Fruit fly (Drosophila melanogaster) whole organism: ENCODE results near the gene CG31013.

Source experiments
- CG8478 ChIP-seq: fragments of >200 bp; optimal IDR thresholded peaks from 2 replicates; lab custom pipeline; 2018; ENCODE audit warnings: inconsistent platforms
- Dll ChIP-seq: fragments of >200 bp; optimal IDR thresholded peaks from 2 replicates; lab custom pipeline; 2017
- EcR ChIP-seq, 2 experiments: fragments of >200 bp; optimal IDR thresholded peaks; 2 replicates each; lab custom pipeline; 2017; ENCODE audit warnings: missing biosample characterization in 2 of 2, missing genetic modification characterization in 2 of 2, missing genetic modification reagents in 2 of 2
- pan ChIP-seq: fragments of >200 bp; optimal IDR thresholded peaks from 2 replicates; lab custom pipeline; 2017
- psq ChIP-seq: fragments of >200 bp; optimal IDR thresholded peaks from 2 replicates; lab custom pipeline; 2017
- usp ChIP-seq: fragments of >200 bp; optimal IDR thresholded peaks from 2 replicates; lab custom pipeline; 2017; ENCODE audit warnings: missing biosample characterization, missing genetic modification characterization, mixed read lengths

The CG31013 gene

DNA sequence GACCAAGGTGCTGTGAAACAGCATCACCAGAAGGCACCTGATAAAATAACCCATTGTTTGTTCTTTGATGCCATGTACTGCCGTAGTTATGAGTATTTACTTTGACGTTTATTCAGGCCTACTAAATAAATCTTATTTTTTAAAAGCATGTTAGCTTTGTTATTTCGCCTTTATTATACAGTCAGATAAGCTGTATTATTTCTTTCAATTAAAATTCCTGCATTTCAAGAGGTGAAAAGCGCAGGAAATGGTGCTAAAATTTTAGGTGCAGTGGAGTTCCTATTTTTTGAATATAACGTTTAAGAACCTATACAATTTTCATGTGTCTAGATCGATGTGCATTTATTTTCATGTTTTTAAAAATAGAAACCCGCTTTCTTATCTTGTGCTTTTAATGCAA lies at the start of gene CG31013:
CG31013 (minus strand) TSS at position 101 of the 400 bp plus-strand sequence.
- TF ChIP-seq CG8478 (lab: Kevin White, UChicago) (no peak), Dll (no peak), usp (GFP tag; lab: Kevin White, UChicago) (no peak), pan (no peak), EcR (GFP tag; optimal IDR thresholded peaks at IDR 0.05; lab: Kevin White, UChicago) (no peak), psq (lab: Kevin White, UChicago) (no peak)

DNA sequence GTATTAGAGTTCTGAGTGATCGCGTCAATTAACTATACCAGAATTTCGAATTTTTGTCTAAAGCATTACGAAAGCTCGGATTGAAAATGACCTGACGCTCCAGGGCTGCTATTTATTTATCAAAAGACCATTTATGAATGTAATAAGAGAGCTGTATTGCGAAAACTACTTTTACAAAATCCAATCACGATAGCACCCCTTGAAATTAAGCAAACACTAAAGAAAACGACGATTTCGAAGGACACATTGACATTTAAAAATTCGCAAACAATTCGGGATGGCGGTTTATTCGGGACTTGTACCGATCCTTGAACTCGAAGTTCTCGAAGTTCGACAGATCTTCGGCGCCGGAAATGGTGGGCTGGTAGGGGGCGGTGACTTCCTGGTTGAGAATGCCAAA lies 49.7 kb upstream of the CG31013 start, which contains the start of gene CG12069:
CG12069 (minus strand) TSS at position 101 of the 400 bp plus-strand sequence.
- TF ChIP-seq Dll (no peak), CG8478 (lab: Kevin White, UChicago) (no peak), usp (GFP tag; lab: Kevin White, UChicago) (no peak), psq (lab: Kevin White, UChicago) (no peak), pan (no peak), EcR (GFP tag; optimal IDR thresholded peaks at IDR 0.05; lab: Kevin White, UChicago) (no peak)

DNA sequence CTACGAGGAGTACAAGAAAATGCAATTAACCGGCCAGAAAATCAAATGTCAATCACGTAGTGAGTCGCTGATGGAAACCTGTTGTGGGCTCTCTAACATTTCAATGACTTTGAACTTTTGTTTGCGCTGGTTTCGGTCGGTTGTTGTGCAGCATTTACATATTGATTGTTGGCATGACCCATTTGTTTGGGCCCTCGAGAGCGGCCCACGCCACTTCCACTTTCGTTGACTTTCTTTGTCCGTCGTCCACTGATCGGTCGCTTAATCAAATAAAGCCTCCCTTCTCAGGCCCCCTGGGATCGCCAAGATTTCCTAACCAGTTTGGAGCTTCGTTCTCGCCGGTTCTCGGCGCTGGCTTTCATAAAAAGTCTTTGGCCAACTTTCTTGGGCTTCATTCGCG lies 44.6 kb upstream of the CG31013 start, which contains the start of gene Spn100A:
Spn100A (plus strand) TSS at position 392 of the 400 bp plus-strand sequence.
- peak in 1 of 2 experiments; percentile 24 for TF ChIP-seq EcR (GFP tag; optimal IDR thresholded peaks at IDR 0.05; lab: Kevin White, UChicago)
- TF ChIP-seq Dll = no peak
- no peak for TF ChIP-seq pan

DNA sequence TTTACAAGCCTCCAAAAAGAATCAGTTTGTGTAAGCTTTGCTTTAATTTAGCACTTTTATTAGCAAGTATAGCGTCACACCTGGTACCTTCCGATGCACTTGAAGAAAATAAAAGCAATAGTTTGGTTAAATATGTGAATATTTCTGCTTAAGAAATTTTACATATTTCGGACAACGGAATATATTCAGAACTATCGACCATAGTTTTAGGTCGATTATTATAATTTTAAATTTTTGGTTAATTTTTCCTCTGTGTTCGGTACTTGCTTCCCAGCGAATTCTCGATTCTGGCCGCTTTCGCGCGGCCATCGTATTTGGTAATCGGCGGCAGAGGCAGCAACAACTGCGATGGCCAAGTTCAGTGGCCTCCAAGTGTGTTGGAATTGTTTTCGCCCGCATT lies 44.0 kb upstream of the CG31013 start:
- no peak for TF ChIP-seq usp (GFP tag; lab: Kevin White, UChicago)
- TF ChIP-seq pan = no peak
- TF ChIP-seq psq (lab: Kevin White, UChicago) = no peak
- no peak for TF ChIP-seq Dll
- no peak for TF ChIP-seq CG8478 (lab: Kevin White, UChicago)
- TF ChIP-seq EcR (GFP tag; optimal IDR thresholded peaks at IDR 0.05; lab: Kevin White, UChicago) = no peak

DNA sequence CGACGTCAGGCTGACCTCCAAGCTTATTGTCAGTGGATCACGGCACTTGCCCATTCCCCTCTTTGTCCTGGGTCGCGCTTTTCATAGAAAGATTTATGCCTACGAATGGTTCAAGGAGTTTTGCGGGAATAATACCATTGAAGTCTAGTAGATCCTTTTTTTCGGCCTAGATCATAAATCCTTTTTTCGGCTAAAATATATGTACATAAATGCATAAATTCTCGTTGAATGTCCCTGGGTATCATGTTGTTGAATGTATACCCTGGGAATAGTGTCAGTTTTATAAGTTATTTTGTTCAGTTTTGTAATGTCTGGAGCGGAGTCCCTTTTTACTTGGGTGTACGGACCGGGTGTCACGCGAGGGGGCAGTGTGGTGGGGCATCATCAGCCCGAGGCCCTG lies 4.0 kb upstream of the CG31013 start, which contains the start of gene CG34433:
CG34433 (plus strand) TSS at position 301 of the 400 bp plus-strand sequence.
- no peak for TF ChIP-seq usp (GFP tag; lab: Kevin White, UChicago)
- TF ChIP-seq psq (lab: Kevin White, UChicago) = no peak
- TF ChIP-seq pan = no peak
- TF ChIP-seq Dll = no peak
- no peak for TF ChIP-seq EcR (GFP tag; optimal IDR thresholded peaks at IDR 0.05; lab: Kevin White, UChicago)
- TF ChIP-seq CG8478 (lab: Kevin White, UChicago) = no peak

DNA sequence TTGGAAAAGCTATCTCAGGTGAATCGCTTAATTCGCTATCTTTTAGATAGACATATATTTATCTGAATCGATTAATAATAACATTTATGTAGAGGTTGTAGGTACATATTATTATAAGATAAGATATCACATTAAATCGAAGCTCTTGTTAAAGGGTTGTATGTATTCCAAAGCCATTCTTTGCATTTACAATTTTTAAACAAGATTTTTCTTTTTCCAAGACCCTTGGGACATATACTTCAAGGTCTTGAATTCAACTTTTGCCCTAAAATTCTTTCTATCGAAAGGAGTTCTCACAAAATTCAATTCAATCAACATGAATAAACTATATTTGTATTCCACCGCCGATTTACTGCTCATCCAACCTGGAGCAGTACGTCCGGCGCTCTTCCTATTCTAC lies 3.2 kb upstream of the CG31013 start, which contains the start of gene CG34432:
CG34432 (plus strand) TSS at position 301 of the 400 bp plus-strand sequence.
- no peak for TF ChIP-seq EcR (GFP tag; optimal IDR thresholded peaks at IDR 0.05; lab: Kevin White, UChicago)
- TF ChIP-seq pan = no peak
- TF ChIP-seq psq (lab: Kevin White, UChicago) = no peak
- TF ChIP-seq usp (GFP tag; lab: Kevin White, UChicago) = no peak
- no peak for TF ChIP-seq CG8478 (lab: Kevin White, UChicago)
- no peak for TF ChIP-seq Dll

DNA sequence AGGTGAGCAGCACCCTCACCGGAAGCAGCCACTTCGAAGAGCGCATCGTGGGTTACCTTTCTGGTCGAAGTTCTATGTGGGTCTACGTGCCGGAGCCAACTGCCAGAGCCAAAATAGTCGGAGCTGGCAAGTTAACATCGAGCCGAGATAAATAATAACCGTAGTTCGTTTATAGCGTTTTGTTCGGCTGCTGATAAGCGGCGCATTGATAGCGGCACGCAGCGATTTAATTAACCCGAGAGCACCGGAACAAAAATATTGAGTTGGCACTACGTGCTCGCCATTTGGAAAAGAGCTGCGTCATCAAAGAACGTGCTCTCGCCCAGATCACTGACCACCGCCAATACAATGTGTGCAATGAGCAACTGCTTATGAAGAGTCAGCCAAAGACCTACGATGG lies 2.8 kb upstream of the CG31013 start, which contains the start of gene PH4alphaPV:
PH4alphaPV (minus strand) TSS at position 101 of the 400 bp plus-strand sequence.
- no peak for TF ChIP-seq EcR (GFP tag; optimal IDR thresholded peaks at IDR 0.05; lab: Kevin White, UChicago)

DNA sequence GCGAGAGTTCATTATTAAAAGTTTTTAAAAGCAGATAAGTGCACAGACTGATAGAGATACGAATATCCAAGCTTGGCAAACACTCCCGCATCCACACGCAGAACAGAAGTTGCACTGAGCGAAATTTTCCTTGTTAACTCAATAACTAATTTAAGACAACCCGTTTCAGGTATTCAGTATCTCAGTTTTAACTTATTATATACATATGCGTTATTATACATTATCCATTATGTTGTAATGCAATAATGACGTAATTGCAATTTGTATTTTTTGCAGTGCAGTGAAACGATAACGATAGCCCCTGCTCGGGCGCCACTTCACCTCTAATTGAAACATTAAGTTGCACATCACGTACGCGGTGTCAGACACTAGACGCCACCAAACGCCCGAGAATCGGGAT lies 2.4 kb downstream of the CG31013 start:
- TF ChIP-seq CG8478 (lab: Kevin White, UChicago) (no peak), psq (lab: Kevin White, UChicago) (no peak), pan (no peak), Dll (no peak), EcR (GFP tag; optimal IDR thresholded peaks at IDR 0.05; lab: Kevin White, UChicago) (no peak), usp (GFP tag; lab: Kevin White, UChicago) (no peak)

DNA sequence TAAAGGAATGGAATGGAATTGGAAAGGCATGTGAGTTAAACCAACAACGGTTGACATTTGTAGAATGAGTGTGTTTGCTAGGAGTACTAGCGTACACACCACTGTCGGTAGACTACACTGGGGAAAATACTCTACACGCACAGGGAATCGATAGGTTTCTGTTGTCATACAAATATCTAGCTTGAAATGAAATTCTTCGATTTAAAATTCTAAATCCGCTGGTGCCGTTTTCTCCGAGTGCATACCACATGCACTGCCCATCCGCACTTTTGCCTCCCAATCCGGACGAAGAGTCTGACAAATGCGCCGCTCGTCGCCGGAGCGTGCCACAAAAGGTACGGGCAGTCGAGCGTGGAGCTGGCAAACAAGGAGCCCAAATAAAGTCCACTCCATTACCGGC lies 16.8 kb downstream of the CG31013 start, which contains the start of gene CG2267:
CG2267 (minus strand) TSS at position 101 of the 400 bp plus-strand sequence.
- TF ChIP-seq psq (lab: Kevin White, UChicago) (no peak), pan (no peak), Dll (no peak), usp (GFP tag; lab: Kevin White, UChicago) (no peak), CG8478 (lab: Kevin White, UChicago) (no peak), EcR (GFP tag; optimal IDR thresholded peaks at IDR 0.05; lab: Kevin White, UChicago) (no peak)

DNA sequence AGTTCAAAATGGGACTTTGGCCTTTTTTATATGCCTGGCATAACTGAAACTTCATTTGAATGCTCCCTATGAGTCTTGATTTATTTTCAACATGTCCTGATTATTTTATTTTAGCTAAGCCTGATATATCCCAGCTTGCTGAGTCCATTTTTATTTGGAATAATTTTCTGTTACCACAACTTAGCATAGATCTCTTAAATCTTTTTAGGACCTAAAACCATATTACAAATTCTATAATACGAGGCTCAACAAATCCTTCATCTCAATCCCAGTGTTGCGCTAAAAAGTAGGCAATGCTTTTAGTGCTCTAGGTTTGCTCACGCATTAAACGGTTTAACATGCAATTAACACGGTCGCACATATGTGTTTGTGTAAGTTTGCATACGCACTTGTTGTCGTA lies 23.9 kb downstream of the CG31013 start, which contains the start of gene CG44954:
CG44954 (minus strand) TSS at position 101 of the 400 bp plus-strand sequence.
- TF ChIP-seq EcR (GFP tag; optimal IDR thresholded peaks at IDR 0.05; lab: Kevin White, UChicago) (no peak), CG8478 (lab: Kevin White, UChicago) (no peak), psq (lab: Kevin White, UChicago) (no peak), Dll (no peak), usp (GFP tag; lab: Kevin White, UChicago) (no peak), pan (no peak)

DNA sequence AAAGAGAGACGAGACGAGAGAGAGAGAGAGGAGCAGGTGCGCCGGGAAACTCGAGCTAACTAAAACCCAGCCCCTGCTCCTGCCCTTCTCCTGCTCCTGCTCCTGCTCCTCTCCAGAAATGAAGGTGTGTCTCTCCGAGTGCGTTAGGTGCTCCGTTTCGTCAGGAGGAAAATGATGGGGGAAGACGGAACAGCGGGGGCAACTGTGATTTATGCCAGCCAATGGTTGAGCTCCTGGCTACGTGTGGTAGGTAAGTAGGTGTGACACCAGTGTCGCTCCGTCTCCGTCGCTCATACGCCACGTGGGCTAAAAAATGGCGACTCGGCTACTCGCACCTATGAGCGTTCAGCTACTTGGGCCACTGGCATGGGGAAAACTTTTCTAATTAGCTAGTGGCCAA lies 28.2 kb downstream of the CG31013 start:
- TF ChIP-seq EcR (GFP tag; optimal IDR thresholded peaks at IDR 0.05; lab: Kevin White, UChicago) = no peak
- TF ChIP-seq Dll = no peak
- no peak for TF ChIP-seq CG8478 (lab: Kevin White, UChicago)
- TF ChIP-seq psq (lab: Kevin White, UChicago) = no peak

DNA sequence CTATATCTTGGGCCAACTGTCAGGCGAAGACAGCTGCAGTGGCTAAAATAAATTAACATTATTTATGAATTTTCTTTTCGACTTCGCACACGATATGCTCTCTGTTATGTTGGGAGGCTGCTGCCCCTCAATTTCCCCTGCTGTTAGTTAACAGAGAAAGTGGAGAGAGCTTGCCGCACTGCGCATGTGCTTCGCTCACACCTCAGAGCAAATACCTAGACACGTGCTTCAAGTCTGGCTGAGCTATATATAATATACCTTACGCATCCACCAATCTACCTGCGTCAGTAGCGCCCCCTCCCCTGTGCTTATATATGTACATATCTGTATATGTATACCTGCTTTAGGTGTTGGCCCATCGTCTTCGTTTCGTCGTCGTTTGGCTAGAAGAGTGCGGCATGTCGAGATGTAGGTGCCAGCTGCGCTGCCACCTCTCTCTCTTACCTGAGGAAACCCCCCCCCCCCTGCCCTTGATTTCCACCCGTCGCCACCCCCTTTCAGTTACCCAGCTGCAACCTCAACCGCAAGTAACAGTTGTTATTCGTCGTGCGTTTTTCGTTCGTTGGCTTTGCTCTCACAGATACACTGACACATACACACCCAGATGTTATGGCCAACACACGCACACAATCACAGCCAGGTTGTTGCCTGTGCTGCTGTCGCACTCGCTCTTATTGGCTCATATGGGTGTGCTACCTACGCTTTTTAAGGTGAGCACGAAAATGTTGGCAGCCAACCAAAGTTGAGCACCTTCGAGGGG lies 29.4 kb downstream of the CG31013 start:
- TF ChIP-seq Dll = no peak
- no peak for TF ChIP-seq pan
- no peak for TF ChIP-seq psq (lab: Kevin White, UChicago)
- TF ChIP-seq CG8478 (lab: Kevin White, UChicago) = no peak
- TF ChIP-seq EcR (GFP tag; optimal IDR thresholded peaks at IDR 0.05; lab: Kevin White, UChicago) = no peak
- TF ChIP-seq usp (GFP tag; lab: Kevin White, UChicago) = no peak
